Worm (Caenorhabditis elegans) whole organism, L2 larva: Measurements from ENCODE around the gene C27F2.7.
A peak's percentile ranks its signal among the peaks of the same experiment; 100 is the strongest.

Source experiments
- C34F6.9 ChIP-seq: fragments of 150-350 bp; optimal IDR thresholded peaks from 2 replicates; lab custom pipeline; 2014; ENCODE audit warnings: missing biosample characterization, missing genetic modification characterization
- F13H6.1 ChIP-seq: sonication (generic microtip); optimal IDR thresholded peaks from 2 replicates; lab custom pipeline; 2016; ENCODE audit warnings: missing genetic modification characterization, missing compliant biosample characterization
- R02D3.7 ChIP-seq: fragments of 150-350 bp; optimal IDR thresholded peaks from 2 replicates; lab custom pipeline; 2014; ENCODE audit warnings: missing biosample characterization, missing genetic modification characterization
- Y55F3AM.14 ChIP-seq: fragments of 200-800 bp; sonication (Bioruptor generic); optimal IDR thresholded peaks from 2 replicates; lab custom pipeline; 2018; ENCODE audit warnings: mild to moderate bottlenecking, missing genetic modification characterization, missing compliant biosample characterization
- ZK546.5 ChIP-seq: sonication (generic microtip); optimal IDR thresholded peaks from 2 replicates; lab custom pipeline; 2017; ENCODE audit warnings: missing biosample characterization, missing genetic modification characterization
- ama-1 ChIP-seq: fragments of 150-350 bp; optimal IDR thresholded peaks from 2 replicates; lab custom pipeline; 2018; ENCODE audit warnings: inconsistent platforms
- ceh-82 ChIP-seq: fragments of 150-350 bp; optimal IDR thresholded peaks from 2 replicates; lab custom pipeline; 2014; ENCODE audit warnings: missing biosample characterization, missing genetic modification characterization
- crh-2 ChIP-seq: sonication (generic microtip); optimal IDR thresholded peaks from 2 replicates; lab custom pipeline; 2017; ENCODE audit warnings: missing biosample characterization, missing genetic modification characterization
- dmd-4 ChIP-seq: sonication (generic microtip); optimal IDR thresholded peaks from 2 replicates; lab custom pipeline; 2017; ENCODE audit warnings: missing biosample characterization, missing genetic modification characterization
- elt-3 ChIP-seq: sonication (generic microtip); optimal IDR thresholded peaks from 2 replicates; lab custom pipeline; 2017; ENCODE audit warnings: missing biosample characterization, missing genetic modification characterization
- fos-1 ChIP-seq: fragments of 150-350 bp; optimal IDR thresholded peaks from 2 replicates; lab custom pipeline; 2014; ENCODE audit warnings: missing biosample characterization, missing genetic modification characterization
- gmeb-1 ChIP-seq: fragments of 150-350 bp; optimal IDR thresholded peaks from 2 replicates; lab custom pipeline; 2014; ENCODE audit warnings: missing biosample characterization, missing genetic modification characterization
- lin-11 ChIP-seq: fragments of 150-350 bp; sonication (generic microtip); optimal IDR thresholded peaks from 2 replicates; lab custom pipeline; 2014; ENCODE audit warnings: missing biosample characterization, missing genetic modification characterization, inconsistent platforms, mixed read lengths
- lin-13 ChIP-seq: fragments of 150-350 bp; optimal IDR thresholded peaks from 2 replicates; lab custom pipeline; 2014; ENCODE audit warnings: missing biosample characterization, missing genetic modification reagents, missing genetic modification characterization
- lin-39 ChIP-seq: fragments of 150-350 bp; optimal IDR thresholded peaks from 2 replicates; lab custom pipeline; 2014; ENCODE audit warnings: missing biosample characterization, missing genetic modification reagents, missing genetic modification characterization
- lsy-2 ChIP-seq, 2 experiments: fragments of 150-350 bp in 1 of 2; sonication (generic microtip) in 1 of 2; optimal IDR thresholded peaks; 2 replicates each; lab custom pipeline; 2014 to 2017; ENCODE audit warnings: missing biosample characterization in 2 of 2, missing genetic modification characterization in 2 of 2
- mbf-1 ChIP-seq: sonication (generic microtip); optimal IDR thresholded peaks from 2 replicates; lab custom pipeline; 2017; ENCODE audit warnings: missing biosample characterization, missing genetic modification characterization
- nhr-11 ChIP-seq: fragments of 150-350 bp; optimal IDR thresholded peaks from 2 replicates; lab custom pipeline; 2014; ENCODE audit warnings: missing biosample characterization, missing genetic modification characterization
- nhr-12 ChIP-seq: fragments of 150-350 bp; optimal IDR thresholded peaks from 2 replicates; lab custom pipeline; 2014; ENCODE audit warnings: missing biosample characterization, missing genetic modification characterization
- nhr-129 ChIP-seq: fragments of 150-350 bp; optimal IDR thresholded peaks from 2 replicates; lab custom pipeline; 2014; ENCODE audit warnings: missing biosample characterization, missing genetic modification characterization
- nhr-21 ChIP-seq: fragments of 150-350 bp; optimal IDR thresholded peaks from 2 replicates; lab custom pipeline; 2014; ENCODE audit warnings: missing biosample characterization, missing genetic modification characterization
- nhr-23 ChIP-seq: fragments of 150-350 bp; optimal IDR thresholded peaks from 2 replicates; lab custom pipeline; 2014; ENCODE audit warnings: missing biosample characterization, missing genetic modification reagents, missing genetic modification characterization
- nhr-237 ChIP-seq: fragments of 150-350 bp; optimal IDR thresholded peaks from 2 replicates; lab custom pipeline; 2014; ENCODE audit warnings: missing biosample characterization, missing genetic modification characterization
- nhr-77 ChIP-seq: fragments of 150-350 bp; optimal IDR thresholded peaks from 2 replicates; lab custom pipeline; 2014; ENCODE audit warnings: missing biosample characterization, missing genetic modification characterization
- peb-1 ChIP-seq: fragments of 150-350 bp; optimal IDR thresholded peaks from 2 replicates; lab custom pipeline; 2014; ENCODE audit warnings: missing biosample characterization, missing genetic modification characterization
- sem-4 ChIP-seq: fragments of 150-350 bp; optimal IDR thresholded peaks from 2 replicates; lab custom pipeline; 2014; ENCODE audit warnings: missing biosample characterization, missing genetic modification reagents, missing genetic modification characterization
- sma-3 ChIP-seq: sonication (generic microtip); optimal IDR thresholded peaks from 2 replicates; lab custom pipeline; 2016; ENCODE audit warnings: missing genetic modification reagents, missing genetic modification characterization, missing compliant biosample characterization
- sma-9 ChIP-seq, 2 experiments: fragments of 150-350 bp in 1 of 2; sonication (generic microtip) in 1 of 2; optimal IDR thresholded peaks; 2 replicates each; lab custom pipeline; 2014 to 2016; ENCODE audit warnings: missing genetic modification characterization in 2 of 2, mild to moderate bottlenecking in 1 of 2, missing biosample characterization in 1 of 2, missing compliant biosample characterization in 1 of 2, missing genetic modification reagents in 1 of 2, moderate library complexity in 1 of 2
- snpc-4 ChIP-seq: fragments of 150-350 bp; optimal IDR thresholded peaks from 2 replicates; lab custom pipeline; 2014; ENCODE audit warnings: missing biosample characterization, missing genetic modification characterization
- unc-55 ChIP-seq: fragments of 150-350 bp; sonication (generic microtip); optimal IDR thresholded peaks from 3 replicates; lab custom pipeline; 2014; ENCODE audit warnings: missing biosample characterization, missing genetic modification reagents, missing genetic modification characterization
- unc-62 ChIP-seq: fragments of 150-350 bp; optimal IDR thresholded peaks from 2 replicates; lab custom pipeline; 2014; ENCODE audit warnings: missing biosample characterization, missing genetic modification reagents, missing genetic modification characterization
- zag-1 ChIP-seq: fragments of 150-350 bp; optimal IDR thresholded peaks from 2 replicates; lab custom pipeline; 2014; ENCODE audit warnings: missing biosample characterization, missing genetic modification characterization
- ztf-1 ChIP-seq: fragments of 200-800 bp; sonication (Bioruptor generic); conservative IDR thresholded peaks from 2 replicates; pipeline ENCODE4 v1.3.6; 2022; ENCODE audit warnings: missing genetic modification characterization, missing compliant biosample characterization

C27F2.7 gene

DNA sequence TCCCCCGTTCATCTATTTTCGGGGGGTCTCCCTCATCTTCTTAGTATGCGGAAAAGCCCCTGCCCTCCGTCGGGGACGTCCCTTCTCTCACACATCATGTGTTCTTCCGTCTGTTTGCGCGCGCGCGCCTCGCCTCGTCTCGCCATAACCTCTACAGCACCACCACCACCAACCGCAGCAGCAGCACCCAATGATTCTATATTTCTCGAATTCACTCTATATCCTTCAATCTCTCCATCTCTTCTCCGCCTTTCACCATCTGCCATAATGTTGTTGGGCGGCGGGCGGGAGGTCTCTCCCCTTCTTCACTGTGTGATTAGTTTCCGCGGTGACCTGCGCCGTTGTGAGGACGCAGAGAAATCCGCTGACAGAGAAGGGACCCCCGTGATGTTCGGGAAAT is 36.9 kb downstream of the C27F2.7 start:
- no peak for TF ChIP-seq R02D3.7 (tag; lab: Kevin White, UChicago)
- peak; percentile 27 for TF ChIP-seq lin-11
- TF ChIP-seq F13H6.1 (tag; lab: Kevin White, UChicago) = peak; percentile 29
- TF ChIP-seq ceh-82 (tag; lab: Kevin White, UChicago) = no peak
- TF ChIP-seq fos-1 (tag; lab: Kevin White, UChicago) = no peak
- no peak for TF ChIP-seq nhr-11 (tag; lab: Kevin White, UChicago)
- no peak for TF ChIP-seq ztf-1 (GFP tag; lab: Robert Waterston, UW)
- peak; percentile 6 for TF ChIP-seq unc-55 (GFP tag; lab: Kevin White, UChicago)
- peak; percentile 35 for TF ChIP-seq lin-39 (tag; lab: Kevin White, UChicago)
- TF ChIP-seq unc-62 (GFP tag; lab: Kevin White, UChicago) = no peak

DNA sequence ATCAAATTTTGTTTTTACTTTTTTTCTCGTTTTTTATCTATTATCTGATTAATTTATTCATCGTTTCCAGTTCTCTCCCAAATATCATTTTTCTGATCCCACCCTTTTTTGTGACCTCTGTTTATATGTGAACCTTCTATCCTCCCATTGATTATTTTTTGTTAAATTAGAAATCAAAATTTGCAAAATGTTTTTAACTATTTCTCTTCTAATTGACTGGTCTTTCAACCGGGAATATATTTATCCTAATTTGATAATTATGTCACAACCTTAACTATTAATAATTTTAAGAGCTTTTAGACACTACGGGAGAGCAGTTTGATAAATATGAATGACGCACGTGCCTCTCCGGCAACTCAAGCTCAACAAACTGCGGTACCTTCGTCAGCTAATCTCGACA is 40.1 kb downstream of the C27F2.7 start, which contains the start of gene ntl-9:
ntl-9 (plus strand) TSS at position 301 of the 400 bp plus-strand sequence.
- TF ChIP-seq sma-3 (GFP tag; lab: Kevin White, UChicago) = no peak
- TF ChIP-seq sma-9 (GFP tag; optimal IDR thresholded peaks at IDR 0.05; lab: Kevin White, UChicago) = no peak
- TF ChIP-seq sma-9 (tag; optimal IDR thresholded peaks at IDR 0.05; lab: Kevin White, UChicago) = no peak
- no peak for TF ChIP-seq nhr-23 (tag; lab: Kevin White, UChicago)
- no peak for TF ChIP-seq ceh-82 (tag; lab: Kevin White, UChicago)
- TF ChIP-seq snpc-4 (tag; lab: Kevin White, UChicago) = no peak
- no peak for TF ChIP-seq ZK546.5 (tag; lab: Kevin White, UChicago)
- TF ChIP-seq sem-4 (tag; lab: Kevin White, UChicago) = no peak
- no peak for TF ChIP-seq gmeb-1
- no peak for TF ChIP-seq lin-13
- no peak for TF ChIP-seq crh-2
- TF ChIP-seq lsy-2 (tag; optimal IDR thresholded peaks at IDR 0.05; lab: Kevin White, UChicago) = no peak
- no peak for TF ChIP-seq zag-1 (tag; lab: Kevin White, UChicago)

DNA sequence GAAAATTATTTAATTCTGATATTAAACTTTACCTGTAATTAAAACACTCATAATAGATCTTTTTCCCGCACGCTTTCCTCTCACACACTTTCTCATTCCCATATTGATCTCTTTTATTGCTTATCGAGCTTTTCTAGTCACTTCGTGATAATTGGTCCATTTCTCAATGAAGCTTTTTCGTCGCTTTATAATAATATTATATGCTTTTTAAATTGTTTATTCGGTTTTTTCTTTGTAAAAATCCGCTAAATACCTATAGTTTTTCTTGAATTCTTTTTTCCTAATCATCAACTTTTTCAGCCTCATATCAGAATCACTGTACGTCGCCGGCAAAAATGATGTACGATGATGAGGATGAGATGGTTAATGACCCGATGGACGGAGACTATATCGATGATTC is 45.0 kb downstream of the C27F2.7 start, which contains the start of gene rpb-2:
rpb-2 (plus strand) TSS at position 301 of the 400 bp plus-strand sequence.
- TF ChIP-seq lin-13 = no peak
- no peak for TF ChIP-seq fos-1 (tag; lab: Kevin White, UChicago)
- TF ChIP-seq zag-1 (tag; lab: Kevin White, UChicago) = no peak
- no peak for TF ChIP-seq mbf-1 (tag; lab: Kevin White, UChicago)
- TF ChIP-seq ZK546.5 (tag; lab: Kevin White, UChicago) = no peak
- TF ChIP-seq peb-1 = no peak
- no peak for TF ChIP-seq nhr-77
- TF ChIP-seq nhr-12 = no peak
- TF ChIP-seq elt-3 = no peak
- no peak for TF ChIP-seq ama-1

DNA sequence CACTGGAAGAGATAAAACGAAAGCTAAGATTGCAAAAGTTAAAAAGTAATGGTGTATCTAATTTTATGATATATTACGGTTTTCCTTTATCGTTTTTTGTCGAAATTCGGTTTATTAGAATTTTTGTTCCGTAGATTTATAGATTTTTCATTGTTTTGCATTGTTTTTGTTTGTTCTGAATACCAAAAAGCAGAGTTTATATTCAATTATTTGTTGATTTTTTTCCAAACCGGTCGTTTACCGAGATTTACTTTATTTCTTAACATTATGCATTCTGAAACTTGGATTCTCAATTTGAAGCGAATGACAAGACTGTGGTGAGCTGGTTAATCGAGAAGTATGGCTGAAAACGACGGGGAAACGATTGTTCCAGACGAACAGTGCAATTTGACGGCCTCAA is 47.3 kb downstream of the C27F2.7 start, which contains the start of gene fsn-1:
fsn-1 (plus strand) TSS at position 301 of the 400 bp plus-strand sequence.
- no peak for TF ChIP-seq nhr-129 (tag; lab: Kevin White, UChicago)
- TF ChIP-seq elt-3 = no peak
- TF ChIP-seq sma-3 (GFP tag; lab: Kevin White, UChicago) = no peak
- no peak for TF ChIP-seq nhr-21
- TF ChIP-seq unc-55 (GFP tag; lab: Kevin White, UChicago) = no peak
- TF ChIP-seq gmeb-1 = no peak
- no peak for TF ChIP-seq mbf-1 (tag; lab: Kevin White, UChicago)
- TF ChIP-seq dmd-4 (tag; lab: Kevin White, UChicago) = no peak
- no peak for TF ChIP-seq peb-1
- no peak for TF ChIP-seq nhr-237 (tag; lab: Kevin White, UChicago)

DNA sequence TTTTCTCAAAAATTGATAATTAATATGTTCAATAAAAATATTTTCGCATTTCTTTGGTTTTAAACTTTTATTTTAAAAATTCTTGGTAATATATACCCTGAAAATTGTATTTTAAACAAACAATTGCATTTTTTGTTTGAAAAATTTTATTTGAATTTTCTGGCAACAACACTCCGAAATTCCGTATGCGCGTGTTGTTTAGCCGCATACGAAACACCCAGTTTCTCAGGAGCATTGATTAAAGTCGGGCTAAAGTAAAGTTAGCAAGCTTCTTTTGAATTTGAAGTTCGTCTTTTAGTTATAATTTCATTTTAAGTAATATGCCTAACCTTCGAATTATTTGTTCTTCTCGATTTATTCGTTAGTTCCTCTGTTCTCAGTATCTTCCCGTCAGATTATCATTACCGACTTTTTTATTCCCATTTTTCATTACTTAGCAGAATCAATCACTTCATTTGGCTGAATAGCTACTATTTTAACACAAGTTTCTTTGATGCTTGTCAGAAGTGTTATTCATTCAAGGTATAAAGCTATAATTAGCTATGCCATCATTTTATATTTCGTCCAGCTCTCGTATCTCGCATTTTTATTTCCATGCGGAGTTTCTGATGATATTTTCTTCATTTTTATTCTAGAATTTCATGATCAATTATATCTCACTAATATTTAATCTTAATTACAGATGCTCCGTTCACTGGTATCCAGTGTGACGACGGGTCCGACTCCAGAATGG is 49.2 kb downstream of the C27F2.7 start, which contains the start of gene mrps-18C:
mrps-18C (plus strand) TSS at position 683 of the 733 bp plus-strand sequence.
- TF ChIP-seq lsy-2 (tag; optimal IDR thresholded peaks at IDR 0.05; lab: Kevin White, UChicago) (peak in 1 of 2 experiments; percentile 53), unc-55 (GFP tag; lab: Kevin White, UChicago) (peak; percentile 52), Y55F3AM.14 (GFP tag; lab: Kevin White, UChicago) (no peak), gmeb-1 (peak; percentile 50), C34F6.9 (tag; lab: Kevin White, UChicago) (peak; percentile 44)
